ENCODE assay signal across 1 fruit fly cellular context in the genomic region with DNA sequence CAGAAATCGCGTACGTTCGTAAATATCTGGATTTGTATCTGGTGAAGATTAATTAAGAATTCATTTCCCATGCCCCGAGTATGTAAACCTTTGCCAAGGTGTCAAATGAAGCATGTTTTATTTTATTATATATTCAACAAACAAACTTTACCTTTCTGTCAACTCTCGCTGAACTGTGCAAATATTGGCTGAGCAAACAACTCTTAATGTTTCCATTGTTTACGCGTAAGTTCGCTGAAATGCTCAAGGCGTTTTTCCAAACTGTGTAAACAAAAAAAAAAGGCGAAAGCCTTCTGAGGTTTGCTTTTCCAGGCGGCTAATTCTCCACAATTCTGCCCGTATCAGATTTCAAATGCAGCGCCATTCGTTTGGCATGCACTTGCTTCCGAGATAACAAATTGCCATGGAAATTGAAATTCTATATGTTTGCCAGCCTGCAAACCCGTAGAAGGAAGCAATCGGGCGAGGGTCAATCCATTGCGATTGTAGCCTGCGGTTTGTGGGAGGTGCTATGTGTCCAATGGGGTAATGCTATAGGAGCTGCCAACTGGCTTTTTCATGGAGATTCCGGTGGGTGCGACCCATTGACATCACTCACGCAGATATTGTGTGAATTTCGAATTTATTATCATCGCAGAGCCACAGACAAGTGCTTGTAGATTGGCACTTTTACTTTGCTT.
A peak's percentile ranks its signal among the peaks of the same experiment; 100 is the strongest.
TF ChIP-seq lines count a peak whose summit lies in the region.

No protein-coding gene starts in this region.

TF ChIP-seq in whole organism, embryonic, 481 proteins besides CTCF, POLR2A, EP300 and RAD21 (continued from another document and continues in another):
- no peak for TF ChIP-seq CG13894 (tag; optimal IDR thresholded peaks at IDR 0.05; lab: Kevin White, UChicago)
- TF ChIP-seq lola (GFP tag; optimal IDR thresholded peaks at IDR 0.05; lab: Kevin White, UChicago), result no peak
- no peak for TF ChIP-seq tin (GFP tag; optimal IDR thresholded peaks at IDR 0.05; lab: Kevin White, UChicago)
- TF ChIP-seq Aef1 (GFP tag; IDR thresholded peaks at IDR 0.05; lab: Robert Waterston, UW), result no peak
- TF ChIP-seq H15 (GFP tag; IDR thresholded peaks at IDR 0.05; lab: Robert Waterston, UW), result no peak
- peak; percentile 61; the same call in 1 of the 2 replicates for TF ChIP-seq Awh (GFP tag; IDR thresholded peaks at IDR 0.05; lab: Robert Waterston, UW)
- TF ChIP-seq lov (optimal IDR thresholded peaks at IDR 0.05; lab: Kevin White, UChicago), result no peak
- 0 out of 3 replicates have a peak, but pooled peaks have one; percentile 31 for TF ChIP-seq lov (GFP tag; IDR thresholded peaks at IDR 0.05; lab: Robert Waterston, UW)
- peak; percentile 65 for TF ChIP-seq CG7556 (GFP tag; optimal IDR thresholded peaks at IDR 0.05; lab: Kevin White, UChicago)
- TF ChIP-seq al (GFP tag; IDR thresholded peaks at IDR 0.05; lab: Robert Waterston, UW), result 0 out of 2 replicates have a peak, but pooled peaks have one; percentile 16
- no peak for TF ChIP-seq da (GFP tag; optimal IDR thresholded peaks at IDR 0.05; lab: Kevin White, UChicago)
- no peak for TF ChIP-seq CG18262 (tag; optimal IDR thresholded peaks at IDR 0.05; lab: Kevin White, UChicago)
- TF ChIP-seq luna (GFP tag; optimal IDR thresholded peaks at IDR 0.05; lab: Kevin White, UChicago), result peak; percentile 66
- TF ChIP-seq wdn (GFP tag; IDR thresholded peaks at IDR 0.05; lab: Robert Waterston, UW), result peak; percentile 68
- TF ChIP-seq ato (GFP tag; IDR thresholded peaks at IDR 0.05; lab: Robert Waterston, UW; ENCODE audit: partially characterized antibody), result no peak
- peak; percentile 79 for TF ChIP-seq CG6683 (GFP tag; optimal IDR thresholded peaks at IDR 0.05; lab: Kevin White, UChicago)
- no peak for TF ChIP-seq CG17186 (GFP tag; optimal IDR thresholded peaks at IDR 0.05; lab: Kevin White, UChicago)
- no peak for TF ChIP-seq unc-4 (GFP tag; IDR thresholded peaks at IDR 0.05; lab: Robert Waterston, UW; ENCODE audit: partially characterized antibody)
- peak; percentile 90 for TF ChIP-seq Meics (GFP tag; optimal IDR thresholded peaks at IDR 0.05; lab: Kevin White, UChicago)
- TF ChIP-seq H2.0 (GFP tag; IDR thresholded peaks at IDR 0.05; lab: Robert Waterston, UW), result no peak
- peak; percentile 3 for TF ChIP-seq CG3065 (GFP tag; optimal IDR thresholded peaks at IDR 0.05; lab: Kevin White, UChicago)
- peak; percentile 26 for TF ChIP-seq CG4707 (GFP tag; optimal IDR thresholded peaks at IDR 0.05; lab: Kevin White, UChicago)
- no peak for TF ChIP-seq CG17328 (GFP tag; IDR thresholded peaks at IDR 0.05; lab: Robert Waterston, UW)
- TF ChIP-seq ssp (GFP tag; IDR thresholded peaks at IDR 0.05; lab: Robert Waterston, UW), result no peak
- peak; percentile 71 for TF ChIP-seq NfI (GFP tag; optimal IDR thresholded peaks at IDR 0.05; lab: Kevin White, UChicago)
- TF ChIP-seq en (GFP tag; optimal IDR thresholded peaks at IDR 0.05; lab: Kevin White, UChicago), result no peak
- TF ChIP-seq Pdp1 (GFP tag; optimal IDR thresholded peaks at IDR 0.05; lab: Kevin White, UChicago), result peak in 1 of 2 experiments; percentile 23
- no peak for TF ChIP-seq CG6791 (GFP tag; IDR thresholded peaks at IDR 0.05; lab: Robert Waterston, UW; ENCODE audit: partially characterized antibody)
- TF ChIP-seq toy (GFP tag; IDR thresholded peaks at IDR 0.05; lab: Robert Waterston, UW), result 0 out of 2 replicates have a peak, but pooled peaks have one; percentile 18
- peak; percentile 46 for TF ChIP-seq CG8281 (tag; optimal IDR thresholded peaks at IDR 0.05; lab: Kevin White, UChicago)
- peak; percentile 96 for TF ChIP-seq CG7987 (GFP tag; optimal IDR thresholded peaks at IDR 0.05; lab: Kevin White, UChicago)
- TF ChIP-seq CG34422 (GFP tag; IDR thresholded peaks at IDR 0.05; lab: Robert Waterston, UW), result no peak
- TF ChIP-seq CG15073 (GFP tag; optimal IDR thresholded peaks at IDR 0.05; lab: Kevin White, UChicago), result no peak
- peak; percentile 12 for TF ChIP-seq p53 (GFP tag; optimal IDR thresholded peaks at IDR 0.05; lab: Kevin White, UChicago)
- peak; percentile 62 for TF ChIP-seq CG18011 (GFP tag; optimal IDR thresholded peaks at IDR 0.05; lab: Kevin White, UChicago)
- TF ChIP-seq Spps (tag; optimal IDR thresholded peaks at IDR 0.05; lab: Kevin White, UChicago), result no peak
- TF ChIP-seq CG16863 (GFP tag; optimal IDR thresholded peaks at IDR 0.05; lab: Kevin White, UChicago), result no peak
- TF ChIP-seq Lpt (GFP tag; optimal IDR thresholded peaks at IDR 0.05; lab: Kevin White, UChicago), result no peak
- TF ChIP-seq Xbp1 (GFP tag; optimal IDR thresholded peaks at IDR 0.05; lab: Kevin White, UChicago), result peak; percentile 16
- peak; percentile 53 for TF ChIP-seq grau (tag; optimal IDR thresholded peaks at IDR 0.05; lab: Kevin White, UChicago)
- no peak for TF ChIP-seq CG7271 (tag; optimal IDR thresholded peaks at IDR 0.05; lab: Kevin White, UChicago)
- TF ChIP-seq Rfx (GFP tag; IDR thresholded peaks at IDR 0.05; lab: Robert Waterston, UW), result peak; percentile 82
- TF ChIP-seq Atf6 (GFP tag; IDR thresholded peaks at IDR 0.05; lab: Robert Waterston, UW), result peak; percentile 92
- TF ChIP-seq CG1832 (GFP tag; optimal IDR thresholded peaks at IDR 0.05; lab: Kevin White, UChicago), result no peak
- no peak for TF ChIP-seq disco-r (GFP tag; optimal IDR thresholded peaks at IDR 0.05; lab: Kevin White, UChicago)
- TF ChIP-seq mirr (GFP tag; optimal IDR thresholded peaks at IDR 0.05; lab: Kevin White, UChicago), result peak; percentile 81
- TF ChIP-seq CG10959 (GFP tag; IDR thresholded peaks at IDR 0.05; lab: Robert Waterston, UW), result no peak
- no peak for TF ChIP-seq bowl (GFP tag; IDR thresholded peaks at IDR 0.05; lab: Robert Waterston, UW)
- TF ChIP-seq CG4282 (GFP tag; optimal IDR thresholded peaks at IDR 0.05; lab: Kevin White, UChicago), result no peak
- TF ChIP-seq eve (GFP tag; optimal IDR thresholded peaks at IDR 0.05; lab: Kevin White, UChicago), result no peak
- TF ChIP-seq onecut (GFP tag; IDR thresholded peaks at IDR 0.05; lab: Robert Waterston, UW), result peak; percentile 66
- peak; percentile 3 for TF ChIP-seq Oli (tag; optimal IDR thresholded peaks at IDR 0.05; lab: Kevin White, UChicago)
- no peak for TF ChIP-seq vvl (GFP tag; IDR thresholded peaks at IDR 0.05; lab: Robert Waterston, UW)
- peak; percentile 67 for TF ChIP-seq ci (GFP tag; IDR thresholded peaks at IDR 0.05; lab: Robert Waterston, UW)
- TF ChIP-seq B-H2 (GFP tag; optimal IDR thresholded peaks at IDR 0.05; lab: Kevin White, UChicago), result no peak
- peak; percentile 83 for TF ChIP-seq CG34376 (GFP tag; optimal IDR thresholded peaks at IDR 0.05; lab: Kevin White, UChicago)
- TF ChIP-seq CG12219 (GFP tag; optimal IDR thresholded peaks at IDR 0.05; lab: Kevin White, UChicago), result peak; percentile 11
- peak; percentile 27 for TF ChIP-seq salm (tag; optimal IDR thresholded peaks at IDR 0.05; lab: Kevin White, UChicago)
- peak; percentile 37 for TF ChIP-seq Bdp1 (GFP tag; optimal IDR thresholded peaks at IDR 0.05; lab: Kevin White, UChicago)
- no peak for TF ChIP-seq Rx (GFP tag; IDR thresholded peaks at IDR 0.05; lab: Robert Waterston, UW)
- peak; percentile 96 for TF ChIP-seq CG18599 (GFP tag; optimal IDR thresholded peaks at IDR 0.05; lab: Kevin White, UChicago)
- peak; percentile 55; the same call in 1 of the 2 replicates for TF ChIP-seq CG11085 (GFP tag; IDR thresholded peaks at IDR 0.05; lab: Robert Waterston, UW)
- TF ChIP-seq gcm2 (GFP tag; optimal IDR thresholded peaks at IDR 0.05; lab: Kevin White, UChicago), result no peak
- TF ChIP-seq pzg (GFP tag; optimal IDR thresholded peaks at IDR 0.05; lab: Kevin White, UChicago), result no peak
- TF ChIP-seq pan (optimal IDR thresholded peaks at IDR 0.05; lab: Kevin White, UChicago), result no peak
- TF ChIP-seq pan (GFP tag; optimal IDR thresholded peaks at IDR 0.05 in 1 of 2, IDR thresholded peaks at IDR 0.05 in 1 of 2), result peak in 1 of 2 experiments; percentile 55
- TF ChIP-seq CG10431 (GFP tag; optimal IDR thresholded peaks at IDR 0.05; lab: Kevin White, UChicago), result no peak
- TF ChIP-seq CG11398 (GFP tag; optimal IDR thresholded peaks at IDR 0.05; lab: Kevin White, UChicago), result peak; percentile 43
- TF ChIP-seq CG12236 (GFP tag; optimal IDR thresholded peaks at IDR 0.05; lab: Kevin White, UChicago), result no peak
- no peak for TF ChIP-seq abd-A (tag; optimal IDR thresholded peaks at IDR 0.05; lab: Kevin White, UChicago)
- TF ChIP-seq Side (GFP tag; optimal IDR thresholded peaks at IDR 0.05; lab: Kevin White, UChicago), result peak; percentile 54
- TF ChIP-seq CG9727 (GFP tag; optimal IDR thresholded peaks at IDR 0.05; lab: Kevin White, UChicago), result peak; percentile 75
- TF ChIP-seq MTF-1 (GFP tag; optimal IDR thresholded peaks at IDR 0.05; lab: Kevin White, UChicago; ENCODE audit: borderline replicate concordance), result peak; percentile 86
- TF ChIP-seq gt (GFP tag; IDR thresholded peaks at IDR 0.05; lab: Robert Waterston, UW), result no peak
- TF ChIP-seq oc (tag; optimal IDR thresholded peaks at IDR 0.05; lab: Kevin White, UChicago), result no peak
- TF ChIP-seq sens (GFP tag; lab: Kevin White, UChicago), result peak; percentile 86
- no peak for TF ChIP-seq CG33557 (GFP tag; optimal IDR thresholded peaks at IDR 0.05; lab: Kevin White, UChicago)
- no peak for TF ChIP-seq Tbp (GFP tag; optimal IDR thresholded peaks at IDR 0.05; lab: Kevin White, UChicago)
- peak; percentile 83 for TF ChIP-seq CG10147 (GFP tag; optimal IDR thresholded peaks at IDR 0.05; lab: Kevin White, UChicago)
- no peak for TF ChIP-seq CG16813 (GFP tag; IDR thresholded peaks at IDR 0.05; lab: Robert Waterston, UW; ENCODE audit: partially characterized antibody)
- TF ChIP-seq ewg (GFP tag; optimal IDR thresholded peaks at IDR 0.05; lab: Kevin White, UChicago), result no peak
- peak; percentile 67 for TF ChIP-seq stc (GFP tag; IDR thresholded peaks at IDR 0.05; lab: Robert Waterston, UW)
- no peak for TF ChIP-seq dm (GFP tag; optimal IDR thresholded peaks at IDR 0.05; lab: Kevin White, UChicago)
- TF ChIP-seq Vsx1 (GFP tag; optimal IDR thresholded peaks at IDR 0.05; lab: Kevin White, UChicago), result peak; percentile 76
- peak; percentile 95 for TF ChIP-seq caup (GFP tag; optimal IDR thresholded peaks at IDR 0.05; lab: Kevin White, UChicago; ENCODE audit: severe bottlenecking)
- TF ChIP-seq fd3F (GFP tag; optimal IDR thresholded peaks at IDR 0.05; lab: Kevin White, UChicago), result peak; percentile 75
- TF ChIP-seq chif (GFP tag; optimal IDR thresholded peaks at IDR 0.05; lab: Kevin White, UChicago), result peak in 1 of 2 experiments; percentile 43
- peak; percentile 46 for TF ChIP-seq HLH54F (GFP tag; optimal IDR thresholded peaks at IDR 0.05; lab: Kevin White, UChicago)
- no peak for TF ChIP-seq Hmx (GFP tag; optimal IDR thresholded peaks at IDR 0.05; lab: Kevin White, UChicago)
- no peak for TF ChIP-seq Ptx1 (GFP tag; IDR thresholded peaks at IDR 0.05; lab: Robert Waterston, UW)
- no peak for TF ChIP-seq Trl (optimal IDR thresholded peaks at IDR 0.05; lab: Kevin White, UChicago)
- peak; percentile 73 for TF ChIP-seq Trl (GFP tag; optimal IDR thresholded peaks at IDR 0.05; lab: Kevin White, UChicago)
- no peak for TF ChIP-seq Ssrp (tag; optimal IDR thresholded peaks at IDR 0.05; lab: Kevin White, UChicago)
- no peak for TF ChIP-seq chn (GFP tag; optimal IDR thresholded peaks at IDR 0.05; lab: Kevin White, UChicago)
- no peak for TF ChIP-seq CG17361 (GFP tag; IDR thresholded peaks at IDR 0.05; lab: Robert Waterston, UW)
- no peak for TF ChIP-seq BEAF-32 (GFP tag; optimal IDR thresholded peaks at IDR 0.05; lab: Kevin White, UChicago)
- TF ChIP-seq Oaz (GFP tag; IDR thresholded peaks at IDR 0.05; lab: Robert Waterston, UW), result no peak
- TF ChIP-seq vfl (GFP tag; optimal IDR thresholded peaks at IDR 0.05; lab: Kevin White, UChicago), result peak; percentile 14
- TF ChIP-seq CG1647 (GFP tag; optimal IDR thresholded peaks at IDR 0.05; lab: Kevin White, UChicago), result peak; percentile 81
- TF ChIP-seq insv (GFP tag; optimal IDR thresholded peaks at IDR 0.05; lab: Kevin White, UChicago), result peak in 1 of 2 experiments; percentile 15
- TF ChIP-seq tll (GFP tag; optimal IDR thresholded peaks at IDR 0.05; lab: Kevin White, UChicago), result no peak
- TF ChIP-seq sisA (GFP tag; IDR thresholded peaks at IDR 0.05; lab: Robert Waterston, UW), result no peak
- TF ChIP-seq CG8290 (GFP tag; optimal IDR thresholded peaks at IDR 0.05; lab: Kevin White, UChicago), result no peak
- TF ChIP-seq CG8290 (tag; optimal IDR thresholded peaks at IDR 0.05; lab: Kevin White, UChicago), result no peak
- no peak for TF ChIP-seq nau (GFP tag; optimal IDR thresholded peaks at IDR 0.05; lab: Kevin White, UChicago)
- no peak for TF ChIP-seq bbx (GFP tag; IDR thresholded peaks at IDR 0.05; lab: Robert Waterston, UW; ENCODE audit: partially characterized antibody)
- no peak for TF ChIP-seq CG7963 (GFP tag; IDR thresholded peaks at IDR 0.05; lab: Robert Waterston, UW; ENCODE audit: partially characterized antibody)
- TF ChIP-seq HmgZ (tag; optimal IDR thresholded peaks at IDR 0.05; lab: Kevin White, UChicago), result peak; percentile 79
- peak; percentile 60 for TF ChIP-seq CG18476 (GFP tag; optimal IDR thresholded peaks at IDR 0.05; lab: Kevin White, UChicago)
- no peak for TF ChIP-seq yki (optimal IDR thresholded peaks at IDR 0.05; lab: Kevin White, UChicago)
- peak; percentile 6 for TF ChIP-seq psq (GFP tag; optimal IDR thresholded peaks at IDR 0.05; lab: Kevin White, UChicago)
- no peak for TF ChIP-seq CG16815 (GFP tag; optimal IDR thresholded peaks at IDR 0.05; lab: Kevin White, UChicago)
- TF ChIP-seq gce (GFP tag; IDR thresholded peaks at IDR 0.05; lab: Robert Waterston, UW), result no peak; the same call in 2 of the 3 replicates
- peak; percentile 31; the same call in 1 of the 3 replicates for TF ChIP-seq CG2889 (GFP tag; IDR thresholded peaks at IDR 0.05; lab: Robert Waterston, UW)
- no peak for TF ChIP-seq CG7372 (GFP tag; IDR thresholded peaks at IDR 0.05; lab: Robert Waterston, UW)
- peak; percentile 93 for TF ChIP-seq CG3281 (GFP tag; optimal IDR thresholded peaks at IDR 0.05; lab: Kevin White, UChicago)
- TF ChIP-seq Dip3 (GFP tag; optimal IDR thresholded peaks at IDR 0.05; lab: Kevin White, UChicago), result peak; percentile 84
- TF ChIP-seq maf-S (GFP tag; optimal IDR thresholded peaks at IDR 0.05; lab: Kevin White, UChicago), result peak; percentile 63
- TF ChIP-seq ken (GFP tag; IDR thresholded peaks at IDR 0.05; lab: Robert Waterston, UW), result no peak
- TF ChIP-seq NFAT (GFP tag; IDR thresholded peaks at IDR 0.05; lab: Robert Waterston, UW), result 0 out of 2 replicates have a peak, but pooled peaks have one; percentile 41
- TF ChIP-seq CG14710 (tag; optimal IDR thresholded peaks at IDR 0.05; lab: Kevin White, UChicago), result peak; percentile 1
- TF ChIP-seq Adf1 (GFP tag; IDR thresholded peaks at IDR 0.05; lab: Robert Waterston, UW), result peak; percentile 64; the same call in 1 of the 2 replicates
- no peak for TF ChIP-seq btn (GFP tag; optimal IDR thresholded peaks at IDR 0.05; lab: Kevin White, UChicago)
- peak; percentile 47; the same call in 1 of the 2 replicates for TF ChIP-seq CG11696 (GFP tag; IDR thresholded peaks at IDR 0.05; lab: Robert Waterston, UW)
